Worm (Caenorhabditis elegans) whole organism, L1 larva: Measurements from ENCODE around the gene M03A1.3.

Experiments used
- C04F5.9 ChIP-seq: sonication (generic microtip); optimal IDR thresholded peaks from 2 replicates; lab custom pipeline; 2016; ENCODE audit warnings: missing genetic modification characterization, missing compliant biosample characterization
- F16B12.6 ChIP-seq: fragments of 150-350 bp; optimal IDR thresholded peaks from 2 replicates; lab custom pipeline; 2014; ENCODE audit warnings: missing biosample characterization, missing genetic modification characterization
- alr-1 ChIP-seq: fragments of 200-800 bp; sonication (Bioruptor generic); optimal IDR thresholded peaks from 2 replicates; lab custom pipeline; 2018; ENCODE audit warnings: borderline replicate concordance, mild to moderate bottlenecking, missing genetic modification characterization, missing compliant biosample characterization
- ceh-8 ChIP-seq: fragments of 200-800 bp; sonication (Bioruptor generic); optimal IDR thresholded peaks from 2 replicates; lab custom pipeline; 2018; ENCODE audit warnings: mild to moderate bottlenecking, missing genetic modification characterization, moderate library complexity, missing compliant biosample characterization
- ces-1 ChIP-seq: fragments of 150-350 bp; optimal IDR thresholded peaks from 2 replicates; lab custom pipeline; 2014; ENCODE audit warnings: missing biosample characterization, missing genetic modification reagents, missing genetic modification characterization
- mdl-1 ChIP-seq, 2 experiments: fragments of 150-350 bp; optimal IDR thresholded peaks; 2 replicates each; lab custom pipeline; 2014 to 2017; ENCODE audit warnings: missing biosample characterization in 2 of 2, missing genetic modification characterization in 2 of 2, inconsistent platforms in 1 of 2
- nhr-11 ChIP-seq: fragments of 150-350 bp; optimal IDR thresholded peaks from 2 replicates; lab custom pipeline; 2014; ENCODE audit warnings: missing biosample characterization, missing genetic modification characterization
- nhr-237 ChIP-seq: fragments of 150-350 bp; optimal IDR thresholded peaks from 2 replicates; lab custom pipeline; 2014; ENCODE audit warnings: missing biosample characterization, missing genetic modification characterization
- pag-3 ChIP-seq: sonication (generic microtip); optimal IDR thresholded peaks from 2 replicates; lab custom pipeline; 2017; ENCODE audit warnings: missing genetic modification characterization, mild to moderate bottlenecking, missing compliant biosample characterization, antibody characterized with exemption, borderline replicate concordance; ENCODE audit not compliant: insufficient read depth
- tbx-2 ChIP-seq: sonication (generic microtip); optimal IDR thresholded peaks from 2 replicates; lab custom pipeline; 2016; ENCODE audit warnings: missing genetic modification characterization, missing compliant biosample characterization
- unc-62 ChIP-seq: fragments of 150-350 bp; optimal IDR thresholded peaks from 2 replicates; lab custom pipeline; 2014; ENCODE audit warnings: missing biosample characterization, missing genetic modification reagents, missing genetic modification characterization
- xbp-1 ChIP-seq: sonication (generic microtip); optimal IDR thresholded peaks from 2 replicates; lab custom pipeline; 2016; ENCODE audit warnings: missing genetic modification characterization, missing compliant biosample characterization
- ztf-11 ChIP-seq, 2 experiments: sonication (generic microtip); optimal IDR thresholded peaks; 2 replicates each; lab custom pipeline; 2016 to 2017; ENCODE audit warnings: missing genetic modification characterization in 2 of 2, missing biosample characterization in 1 of 2, missing compliant biosample characterization in 1 of 2

DNA sequence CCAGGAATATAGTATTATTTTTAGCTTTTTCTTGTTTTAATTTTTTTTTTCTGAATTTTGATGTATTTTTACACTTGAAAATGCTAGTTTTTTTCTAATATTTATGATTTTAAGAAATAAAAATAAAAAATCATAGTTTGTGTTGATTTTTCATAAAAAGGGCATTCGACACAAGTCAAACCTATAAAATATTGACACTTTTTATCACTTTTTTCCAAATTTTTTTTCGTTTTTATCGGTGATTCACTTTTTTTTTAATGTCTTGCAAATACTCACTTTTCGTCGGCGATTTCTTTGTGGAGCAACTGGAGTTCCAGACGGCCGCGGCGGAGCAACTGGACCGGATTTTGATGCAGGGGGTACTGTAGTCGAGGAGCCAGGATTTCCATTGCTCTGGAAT, 39.9 kb downstream of the M03A1.3 start:
- TF ChIP-seq nhr-11 (tag; lab: Kevin White, UChicago) (no peak), mdl-1 (tag; optimal IDR thresholded peaks at IDR 0.05; lab: Kevin White, UChicago) (no peak), pag-3 (no peak), ztf-11 (tag; optimal IDR thresholded peaks at IDR 0.05; lab: Kevin White, UChicago) (no peak), C04F5.9 (no peak), alr-1 (tag; lab: Kevin White, UChicago) (no peak), ceh-8 (GFP tag; lab: Kevin White, UChicago) (no peak), ces-1 (no peak), xbp-1 (no peak), nhr-237 (tag; lab: Kevin White, UChicago) (no peak), tbx-2 (no peak), unc-62 (no peak), F16B12.6 (tag; lab: Kevin White, UChicago) (no peak)
